Worm (Caenorhabditis elegans) whole organism, young adult: ENCODE results near the gene srh-99.
A peak's percentile ranks its signal among the peaks of the same experiment; 100 is the strongest.

Experiments used
- B0019.2 ChIP-seq: fragments of 200-800 bp; sonication (Bioruptor generic); conservative IDR thresholded peaks from 2 replicates; pipeline ENCODE4 v1.3.6; 2022; ENCODE audit warnings: missing genetic modification reagents, missing genetic modification characterization, missing compliant biosample characterization
- B0035.1 ChIP-seq: sonication (generic microtip); optimal IDR thresholded peaks from 2 replicates; lab custom pipeline; 2016; ENCODE audit warnings: missing genetic modification characterization, mild to moderate bottlenecking, missing compliant biosample characterization, missing genotype, missing genetic modification reagents
- D2030.7 ChIP-seq: fragments of 200-800 bp; sonication (Bioruptor generic); IDR thresholded peaks from 2 replicates; pipeline ENCODE4 v1.3.6; 2022; ENCODE audit warnings: missing genetic modification reagents, missing genetic modification characterization, missing compliant biosample characterization
- F22D6.2 ChIP-seq: sonication (generic microtip); optimal IDR thresholded peaks from 2 replicates; lab custom pipeline; 2016; ENCODE audit warnings: mild to moderate bottlenecking, missing genetic modification characterization, missing compliant biosample characterization
- F33H1.4 ChIP-seq: fragments of 200-800 bp; sonication (Bioruptor generic); IDR thresholded peaks from 2 replicates; pipeline ENCODE4 v1.3.6; 2022; ENCODE audit warnings: missing genetic modification reagents, missing genetic modification characterization, missing compliant biosample characterization
- F37B4.10 ChIP-seq: fragments of 200-800 bp; sonication (Bioruptor generic); IDR thresholded peaks from 2 replicates; pipeline ENCODE4 v1.3.6; 2022; ENCODE audit warnings: missing genetic modification characterization, missing compliant biosample characterization
- K12H6.12 ChIP-seq: fragments of 200-800 bp; sonication (Bioruptor generic); optimal IDR thresholded peaks from 2 replicates; lab custom pipeline; 2018; ENCODE audit warnings: mild to moderate bottlenecking, missing genetic modification characterization, missing compliant biosample characterization
- Y53F4B.3 ChIP-seq: fragments of 200-800 bp; sonication (Bioruptor generic); IDR thresholded peaks from 2 replicates; pipeline ENCODE4 v1.3.6; 2022; ENCODE audit warnings: missing genetic modification reagents, missing genetic modification characterization, missing compliant biosample characterization
- Y53G8AR.9 ChIP-seq: fragments of 200-800 bp; sonication (Bioruptor generic); conservative IDR thresholded peaks from 2 replicates; pipeline ENCODE4 v1.3.6; 2022; ENCODE audit warnings: missing genetic modification reagents, missing genetic modification characterization, missing compliant biosample characterization
- Y56A3A.18 ChIP-seq: fragments of 200-800 bp; sonication (Bioruptor generic); IDR thresholded peaks from 2 replicates; pipeline ENCODE4 v1.3.6; 2022; ENCODE audit warnings: missing genetic modification reagents, missing genetic modification characterization, missing compliant biosample characterization
- Y79H2A.3 ChIP-seq: fragments of 200-800 bp; sonication (Bioruptor generic); conservative IDR thresholded peaks from 2 replicates; pipeline ENCODE4 v1.3.6; 2022; ENCODE audit warnings: missing genetic modification reagents, missing genetic modification characterization, missing compliant biosample characterization
- ZK185.1 ChIP-seq: sonication (generic microtip); optimal IDR thresholded peaks from 2 replicates; lab custom pipeline; 2016; ENCODE audit warnings: mild to moderate bottlenecking, missing genetic modification characterization, missing compliant biosample characterization; ENCODE audit not compliant: poor library complexity, severe bottlenecking
- ama-1 ChIP-seq, 3 experiments: fragments of 150-350 bp in 1 of 3; sonication (generic microtip) in 2 of 3; optimal IDR thresholded peaks; 2 replicates each; lab custom pipeline; 2014 to 2018; ENCODE audit warnings: missing biosample characterization in 2 of 3, missing genetic modification characterization in 2 of 3, missing genetic modification reagents in 2 of 3
- attf-6 ChIP-seq: fragments of 200-800 bp; sonication (Bioruptor generic); IDR thresholded peaks from 2 replicates; pipeline ENCODE4 v1.3.6; 2022; ENCODE audit warnings: missing genetic modification reagents, missing genetic modification characterization, missing compliant biosample characterization
- cebp-2 ChIP-seq: fragments of 200-800 bp; sonication (Bioruptor generic); IDR thresholded peaks from 2 replicates; pipeline ENCODE4 v1.3.6; 2022; ENCODE audit warnings: missing genetic modification characterization, missing compliant biosample characterization
- chd-7 ChIP-seq: sonication (generic microtip); optimal IDR thresholded peaks from 2 replicates; lab custom pipeline; 2016; ENCODE audit warnings: mild to moderate bottlenecking, missing genetic modification characterization, moderate library complexity, missing compliant biosample characterization
- die-1 ChIP-seq: sonication (generic microtip); optimal IDR thresholded peaks from 2 replicates; lab custom pipeline; 2016; ENCODE audit warnings: missing genotype, mild to moderate bottlenecking, missing genetic modification characterization, missing compliant biosample characterization
- dox-1 ChIP-seq: fragments of 200-800 bp; sonication (Bioruptor generic); IDR thresholded peaks from 2 replicates; pipeline ENCODE4 v1.3.6; 2022; ENCODE audit warnings: missing genetic modification reagents, missing genetic modification characterization, missing compliant biosample characterization
- efl-1 ChIP-seq: fragments of 150-350 bp; optimal IDR thresholded peaks from 2 replicates; lab custom pipeline; 2014; ENCODE audit warnings: missing biosample characterization, missing genetic modification reagents, missing genetic modification characterization
- him-1 ChIP-seq: sonication (generic microtip); optimal IDR thresholded peaks from 2 replicates; lab custom pipeline; 2016; ENCODE audit warnings: missing genotype, missing genetic modification reagents, missing genetic modification characterization, missing compliant biosample characterization
- hlh-12 ChIP-seq: sonication (generic microtip); optimal IDR thresholded peaks from 2 replicates; lab custom pipeline; 2016; ENCODE audit warnings: missing genetic modification characterization, missing compliant biosample characterization
- lir-1 ChIP-seq: fragments of 200-800 bp; sonication (Bioruptor generic); conservative IDR thresholded peaks from 2 replicates; pipeline ENCODE4 v1.3.6; 2022; ENCODE audit warnings: missing genetic modification reagents, missing genetic modification characterization, missing compliant biosample characterization
- lsy-27 ChIP-seq: sonication (generic microtip); optimal IDR thresholded peaks from 2 replicates; lab custom pipeline; 2017; ENCODE audit warnings: missing genetic modification characterization, mild to moderate bottlenecking, missing compliant biosample characterization, antibody characterized with exemption, missing genotype, borderline replicate concordance; ENCODE audit not compliant: insufficient read depth
- madf-6 ChIP-seq: fragments of 200-800 bp; sonication (Bioruptor generic); IDR thresholded peaks from 2 replicates; pipeline ENCODE4 v1.3.6; 2022; ENCODE audit warnings: missing genetic modification reagents, missing genetic modification characterization, missing compliant biosample characterization
- mcd-1 ChIP-seq: fragments of 200-800 bp; sonication (Bioruptor generic); IDR thresholded peaks from 2 replicates; pipeline ENCODE4 v1.3.6; 2022; ENCODE audit warnings: missing genetic modification reagents, missing genetic modification characterization, missing compliant biosample characterization
- mel-28 ChIP-seq: sonication (generic microtip); optimal IDR thresholded peaks from 2 replicates; lab custom pipeline; 2016; ENCODE audit warnings: borderline replicate concordance, mild to moderate bottlenecking, missing genetic modification characterization, missing compliant biosample characterization
- mxl-1 ChIP-seq: sonication (generic microtip); optimal IDR thresholded peaks from 2 replicates; lab custom pipeline; 2016; ENCODE audit warnings: missing genetic modification characterization, missing compliant biosample characterization
- nhr-80 ChIP-seq: sonication (generic microtip); optimal IDR thresholded peaks from 2 replicates; lab custom pipeline; 2016; ENCODE audit warnings: missing genetic modification characterization, missing compliant biosample characterization
- pbrm-1 ChIP-seq: fragments of 200-800 bp; sonication (Bioruptor generic); IDR thresholded peaks from 2 replicates; pipeline ENCODE4 v1.3.6; 2022; ENCODE audit warnings: missing genetic modification reagents, missing genetic modification characterization, missing compliant biosample characterization
- rcor-1 ChIP-seq: fragments of 200-800 bp; sonication (Bioruptor generic); IDR thresholded peaks from 2 replicates; pipeline ENCODE4 v1.3.6; 2022; ENCODE audit warnings: missing genetic modification reagents, missing genetic modification characterization, missing compliant biosample characterization
- snpc-1.3 ChIP-seq: sonication (generic microtip); optimal IDR thresholded peaks from 2 replicates; lab custom pipeline; 2017; ENCODE audit warnings: missing genetic modification characterization, mild to moderate bottlenecking, missing compliant biosample characterization, antibody characterized with exemption, moderate library complexity, missing genotype, missing genetic modification reagents; ENCODE audit not compliant: insufficient read depth
- snpc-3.4 ChIP-seq: sonication (generic microtip); optimal IDR thresholded peaks from 2 replicates; lab custom pipeline; 2017; ENCODE audit warnings: missing genetic modification characterization, mild to moderate bottlenecking, missing compliant biosample characterization, antibody characterized with exemption, moderate library complexity, missing genotype, missing genetic modification reagents
- tbp1 ChIP-seq: fragments of 200-800 bp; sonication (Bioruptor generic); optimal IDR thresholded peaks from 2 replicates; lab custom pipeline; 2018; ENCODE audit warnings: mild to moderate bottlenecking, missing genetic modification characterization, missing compliant biosample characterization
- unc-130 ChIP-seq: sonication (generic microtip); optimal IDR thresholded peaks from 2 replicates; lab custom pipeline; 2016; ENCODE audit warnings: missing genetic modification reagents, missing genetic modification characterization, missing compliant biosample characterization
- zim-3 ChIP-seq: sonication (generic microtip); optimal IDR thresholded peaks from 2 replicates; lab custom pipeline; 2017; ENCODE audit warnings: mild to moderate bottlenecking, missing genetic modification characterization, moderate library complexity, missing compliant biosample characterization
- ztf-18 ChIP-seq: sonication (generic microtip); optimal IDR thresholded peaks from 2 replicates; lab custom pipeline; 2016; ENCODE audit warnings: missing genotype, mild to moderate bottlenecking, missing genetic modification characterization, missing compliant biosample characterization
- ztf-28 ChIP-seq: fragments of 200-800 bp; sonication (Bioruptor generic); IDR thresholded peaks from 2 replicates; pipeline ENCODE4 v1.3.6; 2022; ENCODE audit warnings: missing genetic modification reagents, missing genetic modification characterization, missing compliant biosample characterization
- ztf-3 ChIP-seq: fragments of 200-800 bp; sonication (Bioruptor generic); optimal IDR thresholded peaks from 2 replicates; lab custom pipeline; 2018; ENCODE audit warnings: mild to moderate bottlenecking, missing genetic modification characterization, missing compliant biosample characterization

Gene srh-99

ce11 chrII:3747405-3747804 lies 31.1 kb upstream of the srh-99 start, which contains the start of gene fbxb-92:
Gene fbxb-92 (minus strand): TSS chrII:3747505.
- TF ChIP-seq Y79H2A.3 (GFP tag; lab: Robert Waterston, UW) (no peak), chd-7 (tag; lab: Kevin White, UChicago) (no peak), zim-3 (tag; lab: Kevin White, UChicago) (no peak), mcd-1 (no peak), rcor-1 (GFP tag; lab: Robert Waterston, UW) (no peak), B0035.1 (no peak), ztf-18 (tag; lab: Kevin White, UChicago) (no peak), Y56A3A.18 (no peak), ztf-28 (GFP tag; lab: Robert Waterston, UW) (no peak), cebp-2 (GFP tag; lab: Robert Waterston, UW) (no peak), snpc-3.4 (no peak)
- TF ChIP-seq, all 124 proteins: peak for 0

ce11 chrII:3743684-3744200 lies 27.4 kb upstream of the srh-99 start, which contains the start of gene nta-1:
Gene nta-1 (minus strand): TSS chrII:3743814.
- 0 out of 2 replicates have a peak, but pooled peaks have one; percentile 11 for TF ChIP-seq dox-1 (GFP tag; lab: Robert Waterston, UW)
- TF ChIP-seq ztf-28 (GFP tag; lab: Robert Waterston, UW), result no peak
- TF ChIP-seq F22D6.2 (tag; lab: Kevin White, UChicago), result no peak
- no peak for TF ChIP-seq rcor-1 (GFP tag; lab: Robert Waterston, UW)
- TF ChIP-seq F33H1.4 (GFP tag; lab: Robert Waterston, UW), result no peak
- TF ChIP-seq snpc-1.3 (tag; lab: Kevin White, UChicago), result no peak
- TF ChIP-seq nhr-80 (tag; lab: Kevin White, UChicago), result peak; percentile 58
- no peak for TF ChIP-seq ztf-3 (GFP tag; lab: Kevin White, UChicago)
- no peak for TF ChIP-seq mcd-1
- TF ChIP-seq Y53G8AR.9 (GFP tag; lab: Robert Waterston, UW), result no peak
- no peak for TF ChIP-seq mxl-1
- TF ChIP-seq die-1 (tag; lab: Kevin White, UChicago), result no peak
- no peak for TF ChIP-seq D2030.7 (GFP tag; lab: Robert Waterston, UW)
- peak; percentile 29 for TF ChIP-seq tbp1
- no peak for TF ChIP-seq hlh-12
- no peak for TF ChIP-seq ZK185.1 (tag; lab: Kevin White, UChicago)

- TF ChIP-seq pbrm-1 (GFP tag; lab: Robert Waterston, UW) (no peak), madf-6 (GFP tag; lab: Robert Waterston, UW) (no peak), efl-1 (GFP tag; lab: Kevin White, UChicago) (no peak), ama-1 (optimal IDR thresholded peaks at IDR 0.05; lab: Kevin White, UChicago) (no peak), ama-1 (GFP tag; optimal IDR thresholded peaks at IDR 0.05; lab: Kevin White, UChicago) (no peak), him-1 (tag; lab: Kevin White, UChicago) (no peak), attf-6 (GFP tag; lab: Robert Waterston, UW) (no peak), K12H6.12 (tag; lab: Kevin White, UChicago) (no peak), Y53F4B.3 (no peak), F37B4.10 (no peak), lsy-27 (tag; lab: Kevin White, UChicago) (no peak), unc-130 (no peak), mel-28 (tag; lab: Kevin White, UChicago) (no peak), lir-1 (no peak), B0019.2 (GFP tag; lab: Robert Waterston, UW) (no peak)
Measured at ce11 chrII:3741584-3741983, 25.2 kb upstream of the srh-99 start, which contains the start of gene F12E12.1. Gene F12E12.1 (plus strand): TSS chrII:3741884.
